Worm (Caenorhabditis elegans) whole organism, L4 larva: ENCODE results near the gene frm-10.

Experiments used
- F26F4.8 ChIP-seq: fragments of 200-800 bp; sonication (Bioruptor generic); conservative IDR thresholded peaks from 2 replicates; pipeline ENCODE4 v1.3.6; 2022; ENCODE audit warnings: missing genetic modification characterization, missing compliant biosample characterization
- fkh-10 ChIP-seq: fragments of 150-350 bp; optimal IDR thresholded peaks from 2 replicates; lab custom pipeline; 2014; ENCODE audit warnings: missing biosample characterization, missing genetic modification reagents, missing genetic modification characterization
- hmg-1.1 ChIP-seq: fragments of 200-800 bp; sonication (Bioruptor generic); IDR thresholded peaks from 2 replicates; pipeline ENCODE4 v1.3.6; 2022; ENCODE audit warnings: missing genetic modification reagents, missing genetic modification characterization, missing compliant biosample characterization
- lin-13 ChIP-seq: fragments of 150-350 bp; optimal IDR thresholded peaks from 2 replicates; lab custom pipeline; 2014; ENCODE audit warnings: missing biosample characterization, missing genetic modification reagents, missing genetic modification characterization
- lin-39 ChIP-seq: fragments of 150-350 bp; optimal IDR thresholded peaks from 2 replicates; lab custom pipeline; 2014; ENCODE audit warnings: missing biosample characterization, missing genetic modification reagents, missing genetic modification characterization
- madf-5 ChIP-seq, 2 experiments: fragments of 200-800 bp; sonication (Bioruptor generic); IDR thresholded peaks; 2 replicates each; pipeline ENCODE4 v1.3.6; 2022; ENCODE audit warnings: missing compliant biosample characterization in 2 of 2, missing genetic modification characterization in 2 of 2
- mdl-1 ChIP-seq, 2 experiments: fragments of 150-350 bp in 1 of 2; sonication (generic microtip) in 1 of 2; optimal IDR thresholded peaks; 2 replicates each; lab custom pipeline; 2014 to 2017; ENCODE audit warnings: missing biosample characterization in 2 of 2, missing genetic modification characterization in 2 of 2
- nhr-25 ChIP-seq: sonication (generic microtip); optimal IDR thresholded peaks from 2 replicates; lab custom pipeline; 2017; ENCODE audit warnings: missing genetic modification characterization, mild to moderate bottlenecking, missing compliant biosample characterization, antibody characterized with exemption, moderate library complexity, borderline replicate concordance; ENCODE audit not compliant: insufficient read depth
- pha-4 ChIP-seq, 2 experiments: fragments of 150-350 bp in 1 of 2; fragments of 200-800 bp in 1 of 2; sonication (Bioruptor generic) in 1 of 2; IDR thresholded peaks in 1 of 2; optimal IDR thresholded peaks in 1 of 2; 2 replicates each; pipeline versions ENCODE4 v1.3.6 to Lab custom; 2014 to 2022; ENCODE audit warnings: missing genetic modification characterization in 2 of 2, missing genetic modification reagents in 2 of 2, missing biosample characterization in 1 of 2, missing compliant biosample characterization in 1 of 2
- zag-1 ChIP-seq: fragments of 150-350 bp; optimal IDR thresholded peaks from 2 replicates; lab custom pipeline; 2014; ENCODE audit warnings: missing biosample characterization, missing genetic modification characterization

DNA sequence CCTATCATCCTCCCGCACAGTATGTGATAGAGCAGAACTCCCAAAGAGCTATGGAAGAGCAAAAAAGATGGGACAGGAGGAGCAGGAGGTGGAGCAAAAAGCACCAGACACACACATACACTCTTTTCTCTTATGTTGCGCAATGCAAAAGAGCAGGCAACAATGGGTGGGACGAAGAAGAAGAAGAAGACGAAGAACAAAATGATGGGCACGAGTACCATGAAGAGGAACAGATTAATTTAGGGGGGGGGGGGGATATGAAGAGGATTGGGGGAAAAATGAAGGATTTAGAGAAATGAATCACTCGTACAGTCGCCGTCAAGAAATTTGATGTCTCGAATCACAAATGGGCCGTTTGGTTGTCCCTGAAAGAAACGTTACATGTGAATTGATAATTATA, 48.6 kb downstream of the frm-10 start, which contains the start of gene avr-15:
- no peak for TF ChIP-seq lin-39 (tag; lab: Kevin White, UChicago)
- no peak for TF ChIP-seq hmg-1.1
- TF ChIP-seq nhr-25 (tag; lab: Kevin White, UChicago), result no peak
- no peak for TF ChIP-seq fkh-10 (GFP tag; lab: Kevin White, UChicago)
- TF ChIP-seq zag-1, result no peak
- no peak for TF ChIP-seq F26F4.8 (GFP tag; lab: Robert Waterston, UW)
- no peak for TF ChIP-seq madf-5 (GFP tag; IDR thresholded peaks at IDR 0.05; lab: Robert Waterston, UW)
- no peak for TF ChIP-seq lin-13 (GFP tag; lab: Kevin White, UChicago)
- no peak for TF ChIP-seq mdl-1 (tag; optimal IDR thresholded peaks at IDR 0.05; lab: Kevin White, UChicago)
- TF ChIP-seq pha-4 (GFP tag; IDR thresholded peaks at IDR 0.05; lab: Robert Waterston, UW), result no peak
- no peak for TF ChIP-seq pha-4 (tag; optimal IDR thresholded peaks at IDR 0.05; lab: Kevin White, UChicago)
